Worm (Caenorhabditis elegans) whole organism, L3 larva: ENCODE measurements around the gene Y25C1A.2.

Experiments
- R02D3.7 ChIP-seq: fragments of 150-350 bp; optimal IDR thresholded peaks from 2 replicates; lab custom pipeline; 2014; ENCODE audit warnings: missing biosample characterization, missing genetic modification characterization
- ZK546.5 ChIP-seq: sonication (generic microtip); optimal IDR thresholded peaks from 2 replicates; lab custom pipeline; 2017; ENCODE audit warnings: missing biosample characterization, missing genetic modification characterization
- aly-2 ChIP-seq: fragments of 150-350 bp; optimal IDR thresholded peaks from 2 replicates; lab custom pipeline; 2014; ENCODE audit warnings: missing biosample characterization, missing genetic modification characterization
- ama-1 ChIP-seq: fragments of 150-350 bp; optimal IDR thresholded peaks from 2 replicates; lab custom pipeline; 2018
- ceh-16 ChIP-seq: sonication (generic microtip); optimal IDR thresholded peaks from 2 replicates; lab custom pipeline; 2017; ENCODE audit warnings: missing biosample characterization, missing genetic modification characterization
- ceh-28 ChIP-seq: fragments of 150-350 bp; optimal IDR thresholded peaks from 2 replicates; lab custom pipeline; 2014; ENCODE audit warnings: missing biosample characterization, missing genetic modification reagents, missing genetic modification characterization
- ceh-82 ChIP-seq: fragments of 150-350 bp; optimal IDR thresholded peaks from 2 replicates; lab custom pipeline; 2014; ENCODE audit warnings: missing biosample characterization, missing genetic modification characterization
- ceh-9 ChIP-seq: sonication (generic microtip); optimal IDR thresholded peaks from 2 replicates; lab custom pipeline; 2018; ENCODE audit warnings: missing biosample characterization, missing genetic modification characterization
- egl-27 ChIP-seq: sonication (generic microtip); optimal IDR thresholded peaks from 4 replicates; lab custom pipeline; 2017; ENCODE audit warnings: missing biosample characterization, missing genetic modification reagents, missing genetic modification characterization
- egl-5 ChIP-seq: fragments of 150-350 bp; optimal IDR thresholded peaks from 2 replicates; lab custom pipeline; 2017; ENCODE audit warnings: missing biosample characterization, missing genetic modification reagents, missing genetic modification characterization, inconsistent platforms
- elt-1 ChIP-seq: fragments of 150-350 bp; optimal IDR thresholded peaks from 2 replicates; lab custom pipeline; 2014; ENCODE audit warnings: missing biosample characterization, missing genetic modification characterization
- elt-2 ChIP-seq: sonication (generic microtip); optimal IDR thresholded peaks from 2 replicates; lab custom pipeline; 2016; ENCODE audit warnings: missing genetic modification reagents, mild to moderate bottlenecking, missing genetic modification characterization, missing compliant biosample characterization
- elt-3 ChIP-seq, 3 experiments: fragments of 150-350 bp in 1 of 3; sonication (generic microtip) in 2 of 3; optimal IDR thresholded peaks; 2 replicates in 2 of 3; 4 replicates in 1 of 3; lab custom pipeline; 2014 to 2017; ENCODE audit warnings: missing biosample characterization in 3 of 3, missing genetic modification characterization in 3 of 3
- eor-1 ChIP-seq, 2 experiments: fragments of 150-350 bp; optimal IDR thresholded peaks; 2 replicates each; lab custom pipeline; 2014 to 2018; ENCODE audit warnings: missing biosample characterization in 2 of 2, missing genetic modification characterization in 2 of 2
- fkh-10 ChIP-seq: sonication (generic microtip); optimal IDR thresholded peaks from 2 replicates; lab custom pipeline; 2017; ENCODE audit warnings: missing biosample characterization, missing genetic modification reagents, missing genetic modification characterization
- fkh-2 ChIP-seq: fragments of 150-350 bp; optimal IDR thresholded peaks from 2 replicates; lab custom pipeline; 2014; ENCODE audit warnings: missing biosample characterization, missing genetic modification reagents, missing genetic modification characterization
- hmg-11 ChIP-seq: sonication (generic microtip); optimal IDR thresholded peaks from 2 replicates; lab custom pipeline; 2016; ENCODE audit warnings: missing genetic modification characterization, missing compliant biosample characterization
- jun-1 ChIP-seq: fragments of 150-350 bp; optimal IDR thresholded peaks from 2 replicates; lab custom pipeline; 2014; ENCODE audit warnings: missing biosample characterization, missing genetic modification reagents, missing genetic modification characterization
- lin-15B ChIP-seq: fragments of 150-350 bp; optimal IDR thresholded peaks from 2 replicates; lab custom pipeline; 2014; ENCODE audit warnings: missing biosample characterization, missing genetic modification characterization
- lin-39 ChIP-seq: fragments of 150-350 bp; optimal IDR thresholded peaks from 2 replicates; lab custom pipeline; 2018; ENCODE audit warnings: missing biosample characterization, missing genetic modification reagents, missing genetic modification characterization
- mdl-1 ChIP-seq: fragments of 150-350 bp; optimal IDR thresholded peaks from 2 replicates; lab custom pipeline; 2014; ENCODE audit warnings: missing biosample characterization, missing genetic modification characterization
- mml-1 ChIP-seq: fragments of 150-350 bp; sonication (generic microtip); optimal IDR thresholded peaks from 3 replicates; lab custom pipeline; 2014; ENCODE audit warnings: missing biosample characterization, missing genetic modification characterization
- nhr-11 ChIP-seq: fragments of 150-350 bp; optimal IDR thresholded peaks from 2 replicates; lab custom pipeline; 2014; ENCODE audit warnings: missing biosample characterization, missing genetic modification characterization
- nhr-12 ChIP-seq: fragments of 150-350 bp; optimal IDR thresholded peaks from 2 replicates; lab custom pipeline; 2014; ENCODE audit warnings: missing biosample characterization, missing genetic modification characterization
- nhr-23 ChIP-seq: fragments of 150-350 bp; optimal IDR thresholded peaks from 2 replicates; lab custom pipeline; 2014; ENCODE audit warnings: missing biosample characterization, missing genetic modification reagents, missing genetic modification characterization
- nhr-237 ChIP-seq: fragments of 150-350 bp; optimal IDR thresholded peaks from 2 replicates; lab custom pipeline; 2014; ENCODE audit warnings: missing biosample characterization, missing genetic modification characterization
- nhr-28 ChIP-seq: fragments of 150-350 bp; optimal IDR thresholded peaks from 2 replicates; lab custom pipeline; 2014; ENCODE audit warnings: missing biosample characterization, missing genetic modification characterization
- nhr-76 ChIP-seq: fragments of 150-350 bp; sonication (generic microtip); optimal IDR thresholded peaks from 5 replicates; lab custom pipeline; 2014; ENCODE audit warnings: missing biosample characterization, missing genetic modification characterization
- nhr-77 ChIP-seq: fragments of 150-350 bp; optimal IDR thresholded peaks from 2 replicates; lab custom pipeline; 2014; ENCODE audit warnings: missing biosample characterization, missing genetic modification characterization
- pha-4 ChIP-seq: fragments of 150-350 bp; optimal IDR thresholded peaks from 2 replicates; lab custom pipeline; 2014; ENCODE audit warnings: missing biosample characterization, missing genetic modification reagents, missing genetic modification characterization
- pqm-1 ChIP-seq: fragments of 150-350 bp; optimal IDR thresholded peaks from 2 replicates; lab custom pipeline; 2017; ENCODE audit warnings: missing biosample characterization, missing genetic modification characterization, inconsistent platforms
- sea-2 ChIP-seq: fragments of 150-350 bp; sonication (generic microtip); optimal IDR thresholded peaks from 4 replicates; lab custom pipeline; 2014; ENCODE audit warnings: missing biosample characterization, missing genetic modification reagents, missing genetic modification characterization
- skn-1 ChIP-seq: fragments of 150-350 bp; optimal IDR thresholded peaks from 2 replicates; lab custom pipeline; 2014; ENCODE audit warnings: missing biosample characterization, missing genetic modification characterization
- snpc-4 ChIP-seq: fragments of 150-350 bp; optimal IDR thresholded peaks from 2 replicates; lab custom pipeline; 2014; ENCODE audit warnings: missing biosample characterization, missing genetic modification characterization
- tbx-2 ChIP-seq: sonication (generic microtip); optimal IDR thresholded peaks from 2 replicates; lab custom pipeline; 2016; ENCODE audit warnings: mild to moderate bottlenecking, missing genetic modification characterization, missing compliant biosample characterization
- unc-39 ChIP-seq: sonication (generic microtip); optimal IDR thresholded peaks from 4 replicates; lab custom pipeline; 2017; ENCODE audit warnings: missing biosample characterization, missing genetic modification characterization
- zag-1 ChIP-seq: fragments of 150-350 bp; optimal IDR thresholded peaks from 2 replicates; lab custom pipeline; 2014; ENCODE audit warnings: missing biosample characterization, missing genetic modification characterization
- ztf-4 ChIP-seq: fragments of 150-350 bp; optimal IDR thresholded peaks from 2 replicates; lab custom pipeline; 2014; ENCODE audit warnings: missing biosample characterization, missing genetic modification characterization

The Y25C1A.2 gene

DNA sequence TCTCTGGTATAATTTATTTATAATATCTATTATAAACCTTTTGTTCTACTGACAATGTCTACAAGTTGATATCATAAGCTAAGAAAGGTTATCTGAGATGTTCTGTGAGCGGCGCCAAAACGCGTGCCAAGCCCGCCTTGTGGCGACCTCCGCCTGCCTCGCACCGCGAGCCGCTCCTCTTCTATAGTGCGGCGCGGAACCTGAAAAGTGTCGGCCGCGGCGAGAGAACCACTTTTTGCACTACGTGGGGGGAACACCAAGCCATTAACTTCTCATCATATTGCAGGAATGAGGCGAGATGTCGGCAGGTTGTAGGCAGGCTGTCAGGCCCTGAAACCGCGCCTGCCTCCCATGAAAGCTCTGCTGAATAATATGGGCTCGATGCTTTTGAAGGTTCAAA is 876 bp downstream of the Y25C1A.2 start:
- peak; percentile 32 for TF ChIP-seq snpc-4 (tag; lab: Kevin White, UChicago)
- no peak for TF ChIP-seq ceh-9 (tag; lab: Kevin White, UChicago)

DNA sequence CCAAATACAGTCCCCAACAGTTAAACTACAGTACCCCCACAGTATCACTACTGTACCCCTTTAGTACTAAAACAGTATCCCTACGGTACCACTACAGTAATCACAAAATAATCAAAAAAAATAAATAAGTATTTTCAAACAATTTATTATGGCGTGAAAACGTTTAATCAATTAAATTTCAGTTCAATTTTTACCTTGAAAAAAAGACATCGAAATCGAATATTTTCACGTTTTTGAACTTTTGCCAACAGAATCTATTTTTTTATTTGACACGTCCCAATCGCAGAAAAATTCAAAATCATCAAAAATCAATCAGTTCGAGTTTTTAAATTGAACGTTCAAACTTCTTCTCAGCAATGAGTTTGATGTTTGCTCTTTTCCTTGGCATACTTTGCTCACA is 1.5 kb downstream of the Y25C1A.2 start, which contains the start of gene clec-123:
TSS of gene clec-123 (plus strand) at position 301 of the 400 bp plus-strand sequence.
- TF ChIP-seq nhr-76 = no peak
- TF ChIP-seq R02D3.7 (tag; lab: Kevin White, UChicago) = no peak
- TF ChIP-seq mdl-1 = no peak
- no peak for TF ChIP-seq nhr-12
- no peak for TF ChIP-seq skn-1 (tag; lab: Kevin White, UChicago)
- no peak for TF ChIP-seq pqm-1 (tag; lab: Kevin White, UChicago)
- TF ChIP-seq ceh-9 (tag; lab: Kevin White, UChicago) = no peak
- no peak for TF ChIP-seq hmg-11 (tag; lab: Kevin White, UChicago)
- no peak for TF ChIP-seq tbx-2
- no peak for TF ChIP-seq lin-15B (tag; lab: Kevin White, UChicago)
- no peak for TF ChIP-seq egl-27 (tag; lab: Kevin White, UChicago)
- TF ChIP-seq elt-1 (tag; lab: Kevin White, UChicago) = no peak
- TF ChIP-seq nhr-11 (tag; lab: Kevin White, UChicago) = no peak
- TF ChIP-seq ZK546.5 = no peak

DNA sequence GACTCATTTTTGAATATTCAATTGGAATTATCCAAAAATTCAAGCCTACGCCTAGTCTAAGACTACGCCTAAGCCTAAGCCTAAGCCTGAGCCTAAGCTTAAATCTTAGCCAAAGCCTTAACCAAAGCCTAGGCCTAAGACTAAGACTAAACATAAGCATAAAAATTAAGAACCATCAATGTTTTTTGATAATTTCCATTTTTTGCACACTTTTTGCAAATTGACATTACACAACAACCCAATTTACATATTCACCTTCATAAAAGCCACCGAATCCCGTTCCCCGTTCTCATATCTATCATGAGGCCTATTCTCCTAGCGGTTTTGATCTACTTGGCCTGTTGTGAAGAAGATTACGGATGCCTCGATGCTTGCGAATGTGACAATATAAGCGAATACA is 5.1 kb downstream of the Y25C1A.2 start, which contains the start of gene T10D4.7:
TSS of gene T10D4.7 (plus strand) at position 301 of the 400 bp plus-strand sequence.
- TF ChIP-seq unc-39 (tag; lab: Kevin White, UChicago) = no peak
- TF ChIP-seq hmg-11 (tag; lab: Kevin White, UChicago) = no peak
- TF ChIP-seq ceh-28 (tag; lab: Kevin White, UChicago) = no peak

DNA sequence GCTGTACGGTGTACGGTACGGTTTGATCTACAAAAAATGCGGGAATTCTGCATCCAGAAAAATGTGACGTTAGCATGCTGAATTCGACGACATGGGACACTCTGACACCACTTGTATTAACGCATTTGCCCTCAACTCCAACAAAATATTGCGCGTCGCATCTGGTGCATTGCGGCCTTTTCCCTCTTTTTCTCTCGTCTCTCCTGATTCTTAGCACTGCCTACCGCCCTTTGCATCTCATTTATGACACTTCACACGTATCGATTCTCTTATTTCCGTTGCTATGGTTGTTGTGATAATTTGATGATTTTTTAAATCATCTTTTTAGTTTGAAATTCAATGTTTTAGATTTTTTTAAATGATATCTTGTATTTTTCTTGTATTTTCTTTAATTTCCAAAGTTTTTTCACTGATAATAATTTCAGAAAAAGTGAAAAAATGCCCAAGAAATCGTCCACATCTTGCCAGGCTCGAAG is 6.5 kb downstream of the Y25C1A.2 start, which contains the start of gene T10D4.6:
TSS of gene T10D4.6 (plus strand) at position 426 of the 476 bp plus-strand sequence.
- TF ChIP-seq hmg-11 (tag; lab: Kevin White, UChicago) (peak; percentile 84), ceh-28 (tag; lab: Kevin White, UChicago) (no peak), ama-1 (lab: Kevin White, UChicago) (no peak), lin-15B (tag; lab: Kevin White, UChicago) (peak; percentile 7), nhr-77 (tag; lab: Kevin White, UChicago) (no peak), nhr-237 (no peak), egl-27 (tag; lab: Kevin White, UChicago) (no peak), ztf-4 (tag; lab: Kevin White, UChicago) (no peak), elt-3 (tag; optimal IDR thresholded peaks at IDR 0.05; lab: Kevin White, UChicago) (no peak), nhr-12 (no peak), R02D3.7 (tag; lab: Kevin White, UChicago) (no peak), fkh-10 (GFP tag; lab: Kevin White, UChicago) (no peak), mml-1 (no peak), sea-2 (GFP tag; lab: Kevin White, UChicago) (no peak), zag-1 (tag; lab: Kevin White, UChicago) (no peak), nhr-28 (no peak), snpc-4 (tag; lab: Kevin White, UChicago) (no peak), tbx-2 (no peak), ceh-9 (tag; lab: Kevin White, UChicago) (no peak), ceh-82 (tag; lab: Kevin White, UChicago) (no peak), lin-39 (tag; lab: Kevin White, UChicago) (peak; percentile 8), pha-4 (tag; lab: Kevin White, UChicago) (peak; percentile 56), eor-1 (tag; optimal IDR thresholded peaks at IDR 0.05; lab: Kevin White, UChicago) (no peak), elt-2 (tag; lab: Kevin White, UChicago) (no peak), nhr-11 (tag; lab: Kevin White, UChicago) (no peak), mdl-1 (no peak), jun-1 (no peak), elt-1 (tag; lab: Kevin White, UChicago) (no peak), ceh-16 (tag; lab: Kevin White, UChicago) (no peak)
- TF ChIP-seq, all 47 proteins: peak for 4

DNA sequence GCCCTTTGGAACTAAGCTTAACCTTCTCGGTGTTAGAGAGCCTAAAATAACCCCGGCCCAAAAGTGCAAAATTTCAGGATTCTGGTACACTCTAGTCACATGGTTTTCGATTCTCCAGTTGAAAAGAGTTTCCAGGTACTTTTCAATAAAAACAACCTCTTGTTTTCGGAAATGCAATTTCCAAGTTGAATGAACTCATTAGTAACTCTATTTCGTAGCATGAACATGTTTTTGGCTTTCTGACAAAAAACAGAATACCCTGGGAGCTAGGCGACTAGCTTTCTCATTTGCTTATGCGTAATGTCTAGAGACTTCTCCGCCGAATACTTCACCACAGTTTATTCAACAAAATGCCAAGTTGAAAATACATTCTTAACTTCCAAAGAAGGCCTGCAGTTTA is 10.8 kb downstream of the Y25C1A.2 start, which contains the start of gene srh-71:
TSS of gene srh-71 (plus strand) at position 301 of the 400 bp plus-strand sequence.
- TF ChIP-seq fkh-2 = no peak
- no peak for TF ChIP-seq aly-2 (tag; lab: Kevin White, UChicago)
- no peak for TF ChIP-seq ceh-9 (tag; lab: Kevin White, UChicago)
- no peak for TF ChIP-seq unc-39 (tag; lab: Kevin White, UChicago)
- no peak for TF ChIP-seq ztf-4 (tag; lab: Kevin White, UChicago)
- no peak for TF ChIP-seq egl-5
- TF ChIP-seq nhr-23 (tag; lab: Kevin White, UChicago) = no peak
